Fruit fly (Drosophila melanogaster): ENCODE data around the gene H.

H gene

DNA sequence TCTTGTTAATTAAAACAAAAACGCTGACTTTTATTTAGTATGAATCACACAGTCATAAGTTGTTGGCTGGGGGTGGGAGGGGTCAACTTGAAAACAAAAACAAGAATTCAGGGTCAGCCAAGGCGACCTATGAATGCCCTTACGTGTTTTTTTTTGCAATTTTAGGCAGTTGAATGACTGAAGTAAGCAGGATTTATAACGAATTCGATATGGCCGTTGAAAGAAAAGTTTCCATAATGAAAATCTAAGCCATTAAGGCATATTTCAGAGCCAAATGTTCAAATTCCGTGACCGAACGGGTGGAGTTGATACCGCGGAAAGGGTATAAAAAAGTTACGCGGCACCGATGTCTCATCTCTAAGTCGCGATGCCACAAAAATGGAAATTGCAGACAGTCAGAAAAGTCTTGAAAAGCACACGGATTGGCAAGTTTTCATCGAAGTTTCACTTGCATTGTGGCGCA, 12.3 kb downstream of the H start (continued):
- TF ChIP-seq Rel (GFP tag; optimal IDR thresholded peaks at IDR 0.05) (no peak), Rel (tag; optimal IDR thresholded peaks at IDR 0.05) (no peak), Dfd (GFP tag; optimal IDR thresholded peaks at IDR 0.05) (no peak), foxo (GFP tag; optimal IDR thresholded peaks at IDR 0.05) (no peak), ey (GFP tag; optimal IDR thresholded peaks at IDR 0.05) (peak; percentile 76), psq (GFP tag; optimal IDR thresholded peaks at IDR 0.05) (peak; percentile 62), dl (GFP tag; optimal IDR thresholded peaks at IDR 0.05; ENCODE audit: insufficient read depth in 1 of 2, partially characterized antibody in 2 of 2) (no peak)

DNA sequence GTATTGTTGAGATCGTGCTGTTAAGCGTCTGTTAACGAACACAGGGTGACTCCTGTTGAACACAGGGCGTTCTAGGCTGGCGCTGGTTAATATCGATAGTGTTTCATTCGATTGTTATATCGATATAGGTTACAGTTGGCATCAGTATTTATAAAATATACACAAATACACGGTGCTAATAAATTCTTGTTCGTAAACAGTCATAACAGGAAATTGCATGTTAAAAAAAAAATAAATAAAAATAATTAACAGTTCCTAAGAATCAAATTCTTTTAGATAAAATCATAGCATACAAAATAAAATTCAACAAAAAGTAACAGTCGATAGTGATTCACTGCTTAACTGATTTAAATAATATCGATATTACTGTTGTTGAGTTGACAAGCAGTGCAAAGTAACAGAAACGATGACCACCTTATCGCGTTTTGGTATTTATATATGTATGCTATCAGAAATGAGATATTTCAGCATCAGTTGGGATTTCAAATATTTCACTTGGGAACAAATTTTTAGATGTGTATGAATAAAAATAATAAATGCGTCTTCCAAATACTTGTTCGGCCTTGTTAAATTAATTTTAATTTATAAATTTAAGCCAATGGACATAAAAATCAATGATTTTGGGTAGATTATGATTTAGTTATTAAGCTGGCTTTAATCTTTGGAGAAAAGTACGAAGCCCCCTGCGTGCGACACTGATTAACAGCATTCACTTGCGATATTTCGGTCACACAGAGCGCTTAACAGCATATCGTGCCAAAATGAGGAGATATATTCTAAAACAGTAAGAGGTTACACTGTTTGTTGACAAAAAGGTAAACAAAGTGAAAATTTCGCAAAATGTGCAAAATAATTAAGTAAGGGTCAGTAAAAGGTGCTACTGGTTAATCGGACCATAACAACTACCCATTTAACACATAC, 13.2 kb downstream of the H start, which contains the start of the genes Pi3K92E and Lrrk:
TSS of gene Pi3K92E (minus strand) at position 59 of the 921 bp plus-strand sequence.
TSS of gene Lrrk (plus strand) at position 807 of the 921 bp plus-strand sequence.
- no peak for TF ChIP-seq brk (GFP tag; optimal IDR thresholded peaks at IDR 0.05)
- no peak for TF ChIP-seq N (GFP tag; optimal IDR thresholded peaks at IDR 0.05)
- peak; percentile 11 for TF ChIP-seq Hr83 (GFP tag; optimal IDR thresholded peaks at IDR 0.05; ENCODE audit: poor library complexity, severe bottlenecking)
- TF ChIP-seq Rel (GFP tag; optimal IDR thresholded peaks at IDR 0.05), result no peak
- TF ChIP-seq Rel (tag; optimal IDR thresholded peaks at IDR 0.05), result no peak
- peak; percentile 36 for TF ChIP-seq HLH106 (tag; optimal IDR thresholded peaks at IDR 0.05)
- TF ChIP-seq CG32264 (GFP tag; optimal IDR thresholded peaks at IDR 0.05), result no peak
- no peak for TF ChIP-seq pan (optimal IDR thresholded peaks at IDR 0.05)
- TF ChIP-seq dmrt93B (GFP tag; optimal IDR thresholded peaks at IDR 0.05), result no peak
- TF ChIP-seq dl (GFP tag; optimal IDR thresholded peaks at IDR 0.05; ENCODE audit: insufficient read depth in 1 of 2, partially characterized antibody in 2 of 2), result no peak
- TF ChIP-seq Hnf4 (GFP tag; optimal IDR thresholded peaks at IDR 0.05), result no peak
- no peak for TF ChIP-seq GATAd (GFP tag; optimal IDR thresholded peaks at IDR 0.05)
- no peak for TF ChIP-seq lola (GFP tag; optimal IDR thresholded peaks at IDR 0.05)
- no peak for TF ChIP-seq CrebA (GFP tag; optimal IDR thresholded peaks at IDR 0.05; ENCODE audit: borderline replicate concordance)
- no peak for TF ChIP-seq Sp1 (GFP tag; optimal IDR thresholded peaks at IDR 0.05)
- no peak for TF ChIP-seq rgr (GFP tag; optimal IDR thresholded peaks at IDR 0.05)
- no peak for TF ChIP-seq Myc (optimal IDR thresholded peaks at IDR 0.05)
- no peak for TF ChIP-seq br (GFP tag; optimal IDR thresholded peaks at IDR 0.05)
- TF ChIP-seq Vsx2 (GFP tag; optimal IDR thresholded peaks at IDR 0.05; ENCODE audit: partially characterized antibody), result no peak
- TF ChIP-seq dsf (GFP tag; optimal IDR thresholded peaks at IDR 0.05; ENCODE audit: borderline replicate concordance), result no peak
- no peak for TF ChIP-seq sage (GFP tag; optimal IDR thresholded peaks at IDR 0.05)
- TF ChIP-seq OdsH (GFP tag; optimal IDR thresholded peaks at IDR 0.05), result no peak
- no peak for TF ChIP-seq tai (GFP tag; optimal IDR thresholded peaks at IDR 0.05)
- TF ChIP-seq woc (GFP tag; optimal IDR thresholded peaks at IDR 0.05), result no peak
- no peak for TF ChIP-seq Dif (GFP tag; optimal IDR thresholded peaks at IDR 0.05; ENCODE audit: partially characterized antibody)
- TF ChIP-seq usp (GFP tag; optimal IDR thresholded peaks at IDR 0.05), result no peak
- no peak for TF ChIP-seq Hr78 (GFP tag; optimal IDR thresholded peaks at IDR 0.05)
- no peak for TF ChIP-seq ey (GFP tag; optimal IDR thresholded peaks at IDR 0.05)
- TF ChIP-seq Jra (GFP tag; optimal IDR thresholded peaks at IDR 0.05), result no peak
- TF ChIP-seq jim (GFP tag; optimal IDR thresholded peaks at IDR 0.05), result no peak
- TF ChIP-seq h (GFP tag; optimal IDR thresholded peaks at IDR 0.05), result peak; percentile 12
- TF ChIP-seq CG9705 (GFP tag; optimal IDR thresholded peaks at IDR 0.05), result peak; percentile 18
- no peak for TF ChIP-seq foxo (GFP tag; optimal IDR thresholded peaks at IDR 0.05)
- no peak for TF ChIP-seq Mio (GFP tag; optimal IDR thresholded peaks at IDR 0.05)

DNA sequence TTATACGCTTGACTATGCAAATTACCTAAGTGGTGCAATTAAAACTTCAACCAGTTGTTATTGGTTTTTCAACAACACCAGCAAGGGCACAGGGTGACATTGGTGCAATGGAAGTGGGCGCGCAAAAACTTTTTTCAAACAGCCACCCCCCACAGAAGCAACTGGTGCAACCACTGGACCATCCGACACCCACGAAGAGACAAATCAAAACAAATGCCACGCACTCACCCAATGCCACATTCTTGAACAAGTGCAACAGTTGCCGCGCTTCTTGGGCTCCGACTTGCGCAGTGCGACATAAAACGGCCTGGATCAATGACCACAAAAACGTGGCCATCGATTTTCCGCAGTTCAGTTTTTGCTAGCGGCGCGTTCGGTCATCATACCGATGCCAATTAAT, 14.0 kb downstream of the H start:
- TF ChIP-seq brk (GFP tag; optimal IDR thresholded peaks at IDR 0.05) (no peak), Myc (optimal IDR thresholded peaks at IDR 0.05) (peak; percentile 11)

All from whole organism, wandering third instar larva.